Fruit fly (Drosophila melanogaster): ENCODE measurements around the gene dgrn.

dm6 chr3R:5781462-5781861, 43.0 kb upstream of the dgrn start, which contains the start of gene kat-60L1:
- TF ChIP-seq Hr83 (GFP tag; optimal IDR thresholded peaks at IDR 0.05; ENCODE audit: poor library complexity, severe bottlenecking) (no peak), Mio (GFP tag; optimal IDR thresholded peaks at IDR 0.05) (no peak), foxo (GFP tag; optimal IDR thresholded peaks at IDR 0.05) (no peak), h (GFP tag; optimal IDR thresholded peaks at IDR 0.05) (no peak), Dfd (GFP tag; optimal IDR thresholded peaks at IDR 0.05) (no peak), CG32264 (GFP tag; optimal IDR thresholded peaks at IDR 0.05) (no peak), Abd-B (GFP tag; optimal IDR thresholded peaks at IDR 0.05) (no peak), N (GFP tag; optimal IDR thresholded peaks at IDR 0.05) (no peak), ey (GFP tag; optimal IDR thresholded peaks at IDR 0.05) (no peak), psq (GFP tag; optimal IDR thresholded peaks at IDR 0.05) (no peak), br (GFP tag; optimal IDR thresholded peaks at IDR 0.05) (no peak)
